Worm (Caenorhabditis elegans): ENCODE measurements around the gene tre-3.

Gene tre-3

DNA sequence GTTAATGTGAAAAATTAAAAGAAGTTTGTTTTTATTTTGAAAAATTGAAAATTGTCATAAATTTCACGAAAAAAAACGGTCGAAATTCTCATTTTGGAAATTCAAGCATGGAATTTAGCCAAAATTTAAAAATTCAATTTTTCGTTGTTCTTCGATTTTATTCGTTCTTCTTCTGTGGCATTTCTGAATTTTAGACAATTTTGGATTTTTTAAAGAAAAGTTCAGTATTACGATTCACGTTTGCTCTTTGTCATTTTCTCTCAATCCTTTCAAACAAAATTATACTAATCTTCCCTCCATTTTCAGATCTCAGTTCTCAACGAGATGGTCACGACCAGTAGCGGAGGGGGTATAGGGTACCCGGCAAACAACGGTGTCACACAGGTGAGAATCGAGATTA lies 40.1 kb downstream of the tre-3 start, which contains the start of gene ape-1:
Gene ape-1, plus strand, starts transcription at position 301 of the 400 bp plus-strand sequence.
- TF ChIP-seq klf-2 (GFP tag; conservative IDR thresholded peaks at IDR 0.05): no peak
- no peak for TF ChIP-seq T22C8.4 (GFP tag; IDR thresholded peaks at IDR 0.05)
- TF ChIP-seq tab-1 (GFP tag; IDR thresholded peaks at IDR 0.05): no peak
- no peak for TF ChIP-seq med-1 (GFP tag; optimal IDR thresholded peaks at IDR 0.05; ENCODE audit: insufficient read depth)
- no peak for TF ChIP-seq ref-1 (GFP tag; conservative IDR thresholded peaks at IDR 0.05)
- TF ChIP-seq flt-1 (GFP tag; IDR thresholded peaks at IDR 0.05): no peak
- TF ChIP-seq ztf-23 (GFP tag; IDR thresholded peaks at IDR 0.05): no peak
- no peak for TF ChIP-seq cog-1 (tag; optimal IDR thresholded peaks at IDR 0.05)
- no peak for TF ChIP-seq ztf-29 (GFP tag; IDR thresholded peaks at IDR 0.05)

DNA sequence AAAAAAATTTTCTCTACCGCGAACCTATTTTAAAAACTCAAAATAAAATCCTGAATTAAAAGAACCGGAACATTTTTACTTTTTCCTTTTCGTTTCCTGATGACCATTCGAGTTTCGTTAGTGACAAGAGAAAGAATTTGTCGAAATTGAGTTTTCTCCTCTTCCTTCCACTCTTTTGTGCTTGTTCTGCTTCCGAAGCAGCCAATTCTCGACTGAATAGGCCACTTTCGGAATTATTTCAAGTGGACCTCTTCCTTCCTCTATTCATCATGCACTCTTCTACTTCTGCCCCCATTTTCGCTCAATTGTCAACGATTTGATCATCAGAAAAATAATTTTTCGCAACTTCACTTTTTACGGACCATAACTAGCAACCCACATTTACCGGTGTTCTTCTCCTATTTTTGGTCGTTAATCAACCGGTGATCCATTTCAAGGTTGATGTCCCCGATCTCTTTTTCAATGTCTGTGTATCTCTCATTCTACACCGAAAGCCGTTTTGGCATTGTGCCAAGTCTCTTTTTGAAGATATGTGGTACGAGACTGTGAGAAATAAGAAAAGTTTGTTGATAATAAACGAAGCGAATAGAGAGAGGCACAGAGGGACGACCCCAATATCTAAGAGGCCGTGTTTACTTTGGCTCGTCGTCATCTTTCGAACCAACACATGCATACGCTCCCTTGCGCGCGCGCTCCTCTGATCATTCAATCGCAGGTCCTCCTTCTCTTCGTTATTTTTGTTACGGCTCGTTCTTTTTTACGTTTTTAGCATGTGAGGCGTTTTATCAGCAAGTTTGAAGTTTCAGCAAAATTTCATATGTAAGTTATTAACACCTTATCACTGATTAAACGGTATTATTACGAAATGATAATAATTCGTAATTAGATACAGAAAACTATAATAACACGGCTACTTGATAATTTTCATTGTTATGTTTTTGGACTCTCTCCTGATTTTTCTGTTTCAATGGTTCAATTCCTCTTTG lies 40.8 kb downstream of the tre-3 start:
- TF ChIP-seq ref-1 (GFP tag; conservative IDR thresholded peaks at IDR 0.05) (no peak), klf-2 (GFP tag; conservative IDR thresholded peaks at IDR 0.05) (0 out of 2 replicates have a peak, but pooled peaks have one; percentile 12)

DNA sequence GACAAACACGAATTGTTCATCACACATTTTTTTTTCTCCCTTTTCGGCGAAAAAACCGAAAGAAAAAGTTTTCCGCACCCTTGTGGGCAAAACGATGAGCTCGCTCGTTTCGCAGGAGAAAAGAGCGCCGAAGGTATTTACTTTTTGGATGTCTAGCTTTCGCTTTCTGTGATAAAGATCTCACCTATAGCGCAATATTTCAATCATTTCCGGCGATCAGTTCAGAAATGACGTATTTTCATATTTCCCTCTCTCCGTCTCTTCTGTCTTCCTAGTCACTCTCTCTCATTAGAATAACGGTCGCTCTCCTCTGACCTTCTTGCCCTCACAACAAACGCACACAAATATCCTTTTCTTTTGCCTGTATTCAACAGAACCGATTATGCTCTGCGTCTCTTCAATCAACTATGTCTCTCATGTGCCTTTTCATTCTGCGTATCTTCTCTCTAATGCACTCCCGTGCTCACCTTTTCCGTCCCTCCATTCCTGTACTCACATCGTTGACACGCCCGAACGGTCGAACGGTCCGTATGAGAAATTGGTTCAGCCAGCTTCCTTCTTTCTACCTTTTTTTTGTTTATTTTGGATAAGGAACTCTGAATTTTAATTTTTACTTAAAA lies 41.8 kb downstream of the tre-3 start:
- TF ChIP-seq med-1 (GFP tag; optimal IDR thresholded peaks at IDR 0.05; ENCODE audit: insufficient read depth) (no peak), cog-1 (tag; optimal IDR thresholded peaks at IDR 0.05) (peak; percentile 48), flt-1 (GFP tag; IDR thresholded peaks at IDR 0.05) (no peak), ztf-29 (GFP tag; IDR thresholded peaks at IDR 0.05) (no peak), klf-2 (GFP tag; conservative IDR thresholded peaks at IDR 0.05) (no peak), tab-1 (GFP tag; IDR thresholded peaks at IDR 0.05) (no peak)

DNA sequence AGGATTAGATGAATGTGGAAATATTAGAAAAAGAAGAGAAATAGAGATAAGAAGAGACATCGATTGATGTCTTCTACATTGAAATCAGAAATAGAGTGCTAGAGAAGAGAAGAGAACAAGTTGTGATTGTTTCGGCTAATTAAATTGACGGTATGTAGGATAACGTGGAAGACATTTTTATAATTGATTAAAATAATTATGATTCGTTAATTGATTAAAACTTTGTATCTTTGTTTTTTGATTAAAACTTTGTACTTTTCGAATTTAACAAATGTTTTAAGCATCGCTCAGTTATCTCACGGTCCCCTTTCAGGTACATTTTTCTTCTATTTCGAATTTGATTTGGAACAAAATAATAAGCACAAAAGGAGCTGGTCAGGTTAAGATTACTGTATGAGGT lies 43.2 kb downstream of the tre-3 start, which contains the start of gene lgc-44:
Gene lgc-44, minus strand, starts transcription at position 101 of the 400 bp plus-strand sequence.
- TF ChIP-seq ztf-23 (GFP tag; IDR thresholded peaks at IDR 0.05) (no peak), cog-1 (tag; optimal IDR thresholded peaks at IDR 0.05) (no peak), ref-1 (GFP tag; conservative IDR thresholded peaks at IDR 0.05) (no peak), flt-1 (GFP tag; IDR thresholded peaks at IDR 0.05) (no peak)

DNA sequence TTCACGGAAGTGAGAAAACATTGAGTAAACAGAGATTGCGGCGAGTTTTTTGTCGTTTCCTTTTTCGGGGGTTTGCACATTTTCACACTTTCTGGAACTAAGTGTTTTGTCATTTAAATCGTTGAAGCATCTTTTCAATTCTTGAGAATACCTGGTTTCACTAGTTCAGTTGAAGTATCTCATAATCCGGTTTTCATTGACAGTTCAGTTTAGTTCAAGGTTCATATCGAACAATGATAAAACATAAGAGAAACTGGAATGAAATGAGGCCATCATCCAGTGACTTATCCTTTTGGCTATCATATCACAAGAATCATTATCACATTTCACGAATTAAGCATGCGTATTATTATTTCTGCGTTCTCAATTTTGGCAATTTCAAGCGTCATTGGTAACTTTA lies 48.5 kb downstream of the tre-3 start, which contains the start of gene F46F3.3:
Gene F46F3.3, plus strand, starts transcription at position 301 of the 400 bp plus-strand sequence.
- no peak for TF ChIP-seq med-1 (GFP tag; optimal IDR thresholded peaks at IDR 0.05; ENCODE audit: insufficient read depth)
- TF ChIP-seq T22C8.4 (GFP tag; IDR thresholded peaks at IDR 0.05): no peak
- TF ChIP-seq ztf-23 (GFP tag; IDR thresholded peaks at IDR 0.05): no peak
- no peak for TF ChIP-seq tab-1 (GFP tag; IDR thresholded peaks at IDR 0.05)
- TF ChIP-seq klf-2 (GFP tag; conservative IDR thresholded peaks at IDR 0.05): no peak
- TF ChIP-seq ztf-29 (GFP tag; IDR thresholded peaks at IDR 0.05): no peak
- TF ChIP-seq ref-1 (GFP tag; conservative IDR thresholded peaks at IDR 0.05): no peak
- no peak for TF ChIP-seq cog-1 (tag; optimal IDR thresholded peaks at IDR 0.05)
- no peak for TF ChIP-seq flt-1 (GFP tag; IDR thresholded peaks at IDR 0.05)

DNA sequence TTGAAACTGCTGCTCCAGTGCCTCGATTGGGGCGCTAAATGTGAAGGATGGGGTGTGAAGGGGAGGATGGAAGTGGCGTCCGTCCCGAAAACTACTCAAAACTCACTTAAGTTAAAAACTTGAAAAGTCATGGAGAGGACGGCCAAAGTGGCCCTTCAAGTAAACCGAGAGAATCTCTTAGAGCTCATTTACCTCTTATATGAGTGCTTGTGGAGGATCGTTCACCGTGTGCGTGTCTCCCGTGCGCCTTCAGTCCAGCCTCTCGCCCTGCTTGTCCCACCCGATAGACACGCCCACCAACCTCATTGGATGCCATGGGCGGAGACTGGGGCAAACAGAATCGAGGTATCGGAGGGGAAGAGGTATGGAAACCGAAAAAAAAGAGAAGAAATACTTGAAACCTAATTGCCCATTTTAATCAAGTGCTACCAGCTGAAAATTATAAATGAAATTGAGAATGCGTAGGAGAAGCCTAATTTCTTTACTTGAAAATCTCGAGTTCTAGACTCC lies 50.8 kb downstream of the tre-3 start, which contains the start of gene ceh-27:
Gene ceh-27, minus strand, starts transcription at position 228 of the 510 bp plus-strand sequence.
- peak; percentile 26; the same call in 1 of the 2 replicates for TF ChIP-seq ztf-23 (GFP tag; IDR thresholded peaks at IDR 0.05)
- TF ChIP-seq klf-2 (GFP tag; conservative IDR thresholded peaks at IDR 0.05): no peak

DNA sequence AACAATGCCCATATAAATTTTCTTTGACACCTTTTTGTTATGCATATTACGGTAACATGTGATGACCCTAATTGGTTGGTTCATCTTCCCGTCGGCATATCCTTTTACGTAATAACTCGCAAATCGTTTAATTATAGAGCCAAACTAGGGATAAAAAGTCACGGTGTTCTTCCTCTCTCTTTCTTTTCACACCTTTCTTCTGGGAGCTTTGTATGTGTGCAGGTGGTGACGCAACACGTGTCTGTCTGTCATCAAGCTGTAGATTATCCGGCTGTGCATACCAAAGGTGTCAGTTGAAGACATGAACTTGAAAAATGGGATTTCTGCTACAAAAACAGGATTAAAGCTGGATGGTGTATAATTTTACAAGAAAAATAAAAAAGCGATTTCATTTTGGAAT lies 55.1 kb downstream of the tre-3 start:
- TF ChIP-seq ref-1 (GFP tag; conservative IDR thresholded peaks at IDR 0.05) (no peak), cog-1 (tag; optimal IDR thresholded peaks at IDR 0.05) (no peak), ztf-29 (GFP tag; IDR thresholded peaks at IDR 0.05) (no peak), med-1 (GFP tag; optimal IDR thresholded peaks at IDR 0.05; ENCODE audit: insufficient read depth) (no peak), T22C8.4 (GFP tag; IDR thresholded peaks at IDR 0.05) (no peak), klf-2 (GFP tag; conservative IDR thresholded peaks at IDR 0.05) (no peak), ztf-23 (GFP tag; IDR thresholded peaks at IDR 0.05) (no peak), tab-1 (GFP tag; IDR thresholded peaks at IDR 0.05) (no peak), flt-1 (GFP tag; IDR thresholded peaks at IDR 0.05) (no peak)

All from whole organism, midembryonic.